Worm (Caenorhabditis elegans): Measurements from ENCODE around the gene str-18.

ce11 chrV:15712385-15712784 lies 29.4 kb downstream of the str-18 start:
- TF ChIP-seq unc-62 (GFP tag; optimal IDR thresholded peaks at IDR 0.05) (no peak), lir-3 (tag; optimal IDR thresholded peaks at IDR 0.05; ENCODE audit: poor library complexity) (no peak)

Data from whole organism, L1 larva.